Worm (Caenorhabditis elegans): Measurements from ENCODE around the gene F42F12.14.

F42F12.14 gene

DNA sequence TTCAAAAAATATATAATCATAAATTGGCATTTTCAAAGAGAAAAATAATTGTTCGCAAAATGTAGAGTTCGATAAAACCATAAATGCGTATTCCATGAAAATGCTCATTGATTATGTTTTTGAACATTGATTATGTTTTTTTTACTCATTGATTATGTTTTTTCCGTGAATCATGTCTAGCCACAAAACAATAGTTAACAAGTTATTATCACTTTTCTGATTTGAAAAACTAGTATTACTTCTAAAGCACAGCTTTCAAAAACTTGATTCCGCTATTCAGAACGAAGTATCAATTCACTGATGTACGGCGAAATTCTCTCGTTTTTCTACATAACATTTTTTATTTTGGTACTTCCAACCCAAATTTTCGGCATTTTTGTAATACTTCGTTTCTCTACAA, 12.6 kb upstream of the F42F12.14 start, which contains the start of gene srd-48:
Gene srd-48, plus strand, starts transcription at position 301 of the 400 bp plus-strand sequence.
- TF ChIP-seq elt-1 (tag; optimal IDR thresholded peaks at IDR 0.05; ENCODE audit: borderline replicate concordance, insufficient read depth) (no peak), lin-13 (tag; optimal IDR thresholded peaks at IDR 0.05) (no peak), flh-1 (GFP tag; optimal IDR thresholded peaks at IDR 0.05) (no peak), ces-1 (GFP tag; optimal IDR thresholded peaks at IDR 0.05) (no peak), ceh-83 (GFP tag; optimal IDR thresholded peaks at IDR 0.05) (no peak), mep-1 (tag; optimal IDR thresholded peaks at IDR 0.05) (no peak), sptf-1 (tag; optimal IDR thresholded peaks at IDR 0.05) (no peak), tbx-8 (GFP tag; optimal IDR thresholded peaks at IDR 0.05) (no peak)

DNA sequence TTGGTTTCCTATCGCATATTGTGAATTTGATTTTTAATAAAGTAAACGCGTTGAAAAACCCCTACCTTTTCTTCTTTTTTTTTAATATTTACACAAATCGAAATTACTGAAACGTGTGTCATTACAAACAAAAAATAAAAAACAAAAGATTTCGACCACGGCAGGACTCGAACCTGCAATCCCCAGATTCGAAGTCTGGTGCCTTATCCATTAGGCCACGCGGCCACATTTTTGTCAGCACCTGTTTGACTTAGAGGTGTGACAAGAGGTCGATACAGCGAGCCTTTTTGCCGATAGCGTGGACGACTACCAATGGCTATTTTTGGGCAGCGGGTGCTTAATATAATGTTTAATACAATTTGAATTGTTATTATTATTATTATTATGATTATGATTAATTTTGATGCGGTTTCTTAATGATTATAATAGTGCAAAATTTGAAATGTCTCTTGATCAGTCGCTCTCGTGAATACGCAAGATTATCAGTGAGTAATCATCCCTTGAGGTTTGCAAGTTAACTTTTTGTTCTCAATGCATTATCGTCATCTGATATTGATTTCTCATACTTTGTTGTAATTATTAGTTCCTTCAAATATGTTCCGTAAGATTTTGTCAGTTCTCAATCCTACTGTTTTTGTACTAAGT, 10.5 kb upstream of the F42F12.14 start, which contains the start of gene srd-44:
Gene srd-44, plus strand, starts transcription at position 595 of the 645 bp plus-strand sequence.
- TF ChIP-seq M03D4.4 (tag; optimal IDR thresholded peaks at IDR 0.05), result peak; percentile 49
- no peak for TF ChIP-seq ceh-39 (tag; optimal IDR thresholded peaks at IDR 0.05)
- TF ChIP-seq ceh-83 (GFP tag; optimal IDR thresholded peaks at IDR 0.05), result peak; percentile 72
- peak; percentile 26 for TF ChIP-seq cnd-1 (tag; optimal IDR thresholded peaks at IDR 0.05)
- TF ChIP-seq unc-120 (tag; optimal IDR thresholded peaks at IDR 0.05; ENCODE audit: poor library complexity, severe bottlenecking), result no peak
- peak; percentile 58 for TF ChIP-seq sem-2 (GFP tag; optimal IDR thresholded peaks at IDR 0.05)

DNA sequence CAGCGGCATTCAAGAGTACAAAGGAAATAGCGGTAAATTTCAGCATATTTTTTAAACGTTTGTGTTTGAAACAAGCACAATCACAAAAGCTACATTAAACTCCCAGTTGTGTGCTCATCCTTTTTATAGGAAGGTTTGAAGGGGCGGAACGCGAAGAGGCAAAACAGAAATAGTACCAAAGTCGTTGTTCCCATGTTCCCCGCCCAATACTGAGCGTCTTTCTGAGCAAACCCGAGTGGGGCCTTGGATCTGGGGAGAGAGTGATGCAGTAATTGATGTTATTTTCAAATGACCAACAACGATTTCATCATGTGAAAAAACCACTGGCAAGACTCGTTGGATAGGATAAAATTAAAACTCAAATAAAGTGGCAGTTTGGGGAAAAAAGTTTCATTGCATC, 7.1 kb upstream of the F42F12.14 start, which contains the start of gene zig-2:
Gene zig-2, minus strand, starts transcription at position 101 of the 400 bp plus-strand sequence.
- TF ChIP-seq ham-2 (GFP tag; optimal IDR thresholded peaks at IDR 0.05) (no peak), unc-62 (GFP tag; optimal IDR thresholded peaks at IDR 0.05) (no peak), pha-4 (tag; optimal IDR thresholded peaks at IDR 0.05) (no peak), nhr-2 (tag; optimal IDR thresholded peaks at IDR 0.05) (no peak), zip-8 (tag; optimal IDR thresholded peaks at IDR 0.05) (no peak), mep-1 (tag; optimal IDR thresholded peaks at IDR 0.05) (no peak), blmp-1 (tag; optimal IDR thresholded peaks at IDR 0.05) (no peak), ces-1 (GFP tag; optimal IDR thresholded peaks at IDR 0.05) (no peak), nhr-237 (tag; optimal IDR thresholded peaks at IDR 0.05) (no peak), snpc-4 (tag; optimal IDR thresholded peaks at IDR 0.05) (no peak), ztf-11 (tag; optimal IDR thresholded peaks at IDR 0.05) (no peak), lin-32 (GFP tag; optimal IDR thresholded peaks at IDR 0.05) (no peak), unc-120 (tag; optimal IDR thresholded peaks at IDR 0.05; ENCODE audit: poor library complexity, severe bottlenecking) (no peak), ceh-39 (tag; optimal IDR thresholded peaks at IDR 0.05) (no peak), sptf-1 (tag; optimal IDR thresholded peaks at IDR 0.05) (no peak), bed-3 (GFP tag; optimal IDR thresholded peaks at IDR 0.05) (no peak), mls-2 (tag; optimal IDR thresholded peaks at IDR 0.05) (no peak), elt-1 (tag; optimal IDR thresholded peaks at IDR 0.05; ENCODE audit: borderline replicate concordance, insufficient read depth) (no peak), mab-5 (tag; optimal IDR thresholded peaks at IDR 0.05) (no peak)

DNA sequence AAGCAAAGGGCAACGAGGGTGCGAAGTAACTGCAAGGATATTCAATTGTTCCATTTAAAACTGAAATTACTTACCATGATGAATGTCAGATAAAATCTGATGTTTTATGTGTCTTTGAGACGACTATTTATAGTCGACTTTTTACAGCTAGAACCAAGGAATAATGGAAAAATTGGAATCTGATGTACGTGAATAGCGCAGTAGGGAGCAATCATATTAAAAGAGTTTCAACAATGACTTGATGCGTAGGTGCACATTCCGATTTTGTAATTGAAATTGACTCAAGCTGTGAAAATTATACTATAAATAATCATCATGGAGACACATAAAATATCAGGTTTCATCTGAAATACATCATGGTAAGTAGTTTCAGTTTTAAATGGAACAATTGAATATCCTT, 5.2 kb upstream of the F42F12.14 start, which contains the start of the genes nspc-9 and nspc-10:
Gene nspc-9, minus strand, starts transcription at position 101 of the 400 bp plus-strand sequence.
Gene nspc-10, plus strand, starts transcription at position 331 of the 400 bp plus-strand sequence.
- TF ChIP-seq ces-1 (GFP tag; optimal IDR thresholded peaks at IDR 0.05), result no peak
- TF ChIP-seq unc-62 (GFP tag; optimal IDR thresholded peaks at IDR 0.05), result no peak
- no peak for TF ChIP-seq bed-3 (GFP tag; optimal IDR thresholded peaks at IDR 0.05)

DNA sequence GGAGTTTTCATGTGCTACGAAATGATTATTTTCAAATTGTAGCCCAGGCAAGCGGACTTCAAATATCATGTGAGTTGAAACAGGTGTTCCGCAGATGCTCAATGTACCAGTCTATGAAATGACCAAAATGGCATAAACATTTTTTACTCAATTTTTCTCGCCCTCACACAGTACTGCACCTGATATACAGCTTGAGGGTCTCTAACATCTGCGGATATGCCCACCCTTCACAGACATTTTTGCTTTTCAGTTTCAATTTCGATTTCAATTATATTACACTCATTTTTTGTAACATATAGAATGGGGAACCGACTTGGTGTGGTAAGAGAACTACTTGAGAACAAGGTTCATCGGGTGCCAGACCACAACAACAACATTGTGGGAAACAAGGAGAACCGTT, 1.7 kb upstream of the F42F12.14 start, which contains the start of gene F42F12.11:
Gene F42F12.11, plus strand, starts transcription at position 301 of the 400 bp plus-strand sequence.
- TF ChIP-seq nhr-237 (tag; optimal IDR thresholded peaks at IDR 0.05), result no peak
- TF ChIP-seq unc-120 (tag; optimal IDR thresholded peaks at IDR 0.05; ENCODE audit: poor library complexity, severe bottlenecking), result no peak
- TF ChIP-seq blmp-1 (tag; optimal IDR thresholded peaks at IDR 0.05), result no peak
- TF ChIP-seq flh-1 (GFP tag; optimal IDR thresholded peaks at IDR 0.05), result no peak
- no peak for TF ChIP-seq mls-2 (tag; optimal IDR thresholded peaks at IDR 0.05)
- TF ChIP-seq nhr-28 (tag; optimal IDR thresholded peaks at IDR 0.05), result no peak
- TF ChIP-seq ham-2 (GFP tag; optimal IDR thresholded peaks at IDR 0.05), result no peak
- TF ChIP-seq drap-1 (GFP tag; optimal IDR thresholded peaks at IDR 0.05), result no peak
- TF ChIP-seq ceh-43 (GFP tag; optimal IDR thresholded peaks at IDR 0.05), result no peak
- TF ChIP-seq mab-5 (tag; optimal IDR thresholded peaks at IDR 0.05), result no peak
- no peak for TF ChIP-seq sptf-1 (tag; optimal IDR thresholded peaks at IDR 0.05)
- no peak for TF ChIP-seq ztf-11 (tag; optimal IDR thresholded peaks at IDR 0.05)
- TF ChIP-seq tbx-8 (GFP tag; optimal IDR thresholded peaks at IDR 0.05), result no peak
- no peak for TF ChIP-seq elt-1 (tag; optimal IDR thresholded peaks at IDR 0.05; ENCODE audit: borderline replicate concordance, insufficient read depth)
- no peak for TF ChIP-seq nhr-2 (tag; optimal IDR thresholded peaks at IDR 0.05)
